Worm (Caenorhabditis elegans) whole organism, L1 larva: ENCODE results near the gene wrt-7.

Experiments used
- ama-1 ChIP-seq: fragments of 150-350 bp; optimal IDR thresholded peaks from 2 replicates; lab custom pipeline; 2014
- hlh-17 ChIP-seq: fragments of 200-800 bp; sonication (Bioruptor generic); optimal IDR thresholded peaks from 2 replicates; lab custom pipeline; 2018; ENCODE audit warnings: missing genetic modification characterization, mild to moderate bottlenecking, missing compliant biosample characterization, moderate library complexity, borderline replicate concordance
- mef-2 ChIP-seq: fragments of 150-350 bp; optimal IDR thresholded peaks from 2 replicates; lab custom pipeline; 2014; ENCODE audit warnings: missing biosample characterization, missing genetic modification characterization
- nhr-11 ChIP-seq: fragments of 150-350 bp; optimal IDR thresholded peaks from 2 replicates; lab custom pipeline; 2014; ENCODE audit warnings: missing biosample characterization, missing genetic modification characterization
- nhr-77 ChIP-seq: fragments of 150-350 bp; optimal IDR thresholded peaks from 2 replicates; lab custom pipeline; 2014; ENCODE audit warnings: missing biosample characterization, missing genetic modification characterization

DNA sequence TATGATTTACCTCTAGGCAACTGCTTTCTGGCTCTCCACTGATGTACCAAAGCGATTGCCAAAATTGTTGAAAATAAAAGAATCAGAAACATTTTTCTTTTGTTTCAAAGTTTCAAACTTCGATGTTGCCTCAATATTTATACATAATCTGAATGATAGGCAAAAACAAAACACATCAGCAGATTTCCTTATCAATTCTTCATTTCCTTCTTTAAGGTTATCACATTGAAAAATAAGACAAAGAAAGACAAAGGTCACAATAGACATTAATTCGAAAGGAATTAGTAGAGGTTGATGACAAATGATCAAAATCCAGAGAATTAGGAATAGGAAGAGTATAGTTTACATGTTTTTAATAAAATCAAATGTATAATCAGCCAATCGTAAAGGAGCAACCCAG, 46.3 kb downstream of the wrt-7 start, which contains the start of gene cyp-34A2:
- TF ChIP-seq ama-1 (no peak), nhr-11 (tag; lab: Kevin White, UChicago) (no peak), nhr-77 (tag; lab: Kevin White, UChicago) (no peak), mef-2 (tag; lab: Kevin White, UChicago) (no peak), hlh-17 (GFP tag; lab: Kevin White, UChicago) (no peak)
